Fruit fly (Drosophila melanogaster) S2 (cell line): Measurements from ENCODE around the gene mRpS23.

Experiments used
- CG8478 ChIP-seq: fragments of >200 bp; optimal IDR thresholded peaks from 2 replicates; lab custom pipeline; 2018
- CTCF ChIP-seq, 2 experiments: fragments of >200 bp; optimal IDR thresholded peaks; 2 replicates each; lab custom pipeline; 2018

dm6 chr2L:13804561-13805067 lies 30.3 kb downstream of the mRpS23 start:
- TF ChIP-seq CTCF (optimal IDR thresholded peaks at IDR 0.05; lab: Kevin White, UChicago) (no peak), CG8478 (lab: Kevin White, UChicago) (no peak)
